Fruit fly (Drosophila melanogaster): ENCODE data around the gene CG32554.

DNA sequence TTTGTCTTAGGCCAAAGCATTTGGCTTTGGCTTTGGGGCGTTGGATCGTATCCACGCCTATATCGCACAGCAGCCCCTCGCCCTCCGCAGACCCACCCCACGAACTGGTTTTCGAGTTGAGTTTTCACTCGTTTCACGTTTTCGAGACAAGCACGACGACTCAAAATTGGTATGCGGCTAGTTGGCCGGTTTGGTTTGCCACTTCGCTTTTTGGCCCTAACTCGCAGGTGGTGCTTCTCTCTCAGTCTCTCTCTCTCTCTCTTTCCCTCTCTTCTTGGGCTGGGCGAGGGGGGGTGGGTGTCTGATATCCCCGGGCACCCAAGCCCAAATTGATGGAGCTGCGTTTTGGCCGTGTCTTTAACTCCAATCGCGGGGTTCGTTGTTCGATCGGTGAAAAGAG lies 18.5 kb downstream of the CG32554 start:
- TF ChIP-seq cnc (optimal IDR thresholded peaks at IDR 0.05) (no peak), CG1620 (GFP tag; optimal IDR thresholded peaks at IDR 0.05) (no peak), toe (GFP tag; optimal IDR thresholded peaks at IDR 0.05) (no peak), tj (GFP tag; optimal IDR thresholded peaks at IDR 0.05) (no peak), CG12768 (GFP tag; optimal IDR thresholded peaks at IDR 0.05) (no peak), CG33017 (tag; optimal IDR thresholded peaks at IDR 0.05) (no peak), pad (GFP tag; optimal IDR thresholded peaks at IDR 0.05) (no peak), Mnt (GFP tag; optimal IDR thresholded peaks at IDR 0.05) (no peak), ovo (GFP tag; optimal IDR thresholded peaks at IDR 0.05) (no peak), Clk (GFP tag; optimal IDR thresholded peaks at IDR 0.05) (no peak)
